Worm (Caenorhabditis elegans): ENCODE results near the gene Y37H2A.1.

- TF ChIP-seq zag-1 (tag; optimal IDR thresholded peaks at IDR 0.05) (no peak), F49E8.2 (tag; optimal IDR thresholded peaks at IDR 0.05; ENCODE audit: borderline replicate concordance) (no peak), unc-39 (tag; optimal IDR thresholded peaks at IDR 0.05) (no peak), nhr-11 (tag; optimal IDR thresholded peaks at IDR 0.05) (no peak), F10B5.3 (tag; optimal IDR thresholded peaks at IDR 0.05) (no peak), ces-1 (GFP tag; optimal IDR thresholded peaks at IDR 0.05) (no peak), lin-15B (tag; optimal IDR thresholded peaks at IDR 0.05) (no peak), nhr-6 (tag; optimal IDR thresholded peaks at IDR 0.05) (no peak), daf-19 (GFP tag; conservative IDR thresholded peaks at IDR 0.05) (no peak), daf-8 (GFP tag; IDR thresholded peaks at IDR 0.05) (no peak), F37D6.2 (tag; optimal IDR thresholded peaks at IDR 0.05) (no peak), nhr-111 (GFP tag; optimal IDR thresholded peaks at IDR 0.05) (no peak)
Observed at ce11 chrV:18142549-18142948, 34.5 kb downstream of the Y37H2A.1 start, which contains the start of gene Y37H2A.13.
